Worm (Caenorhabditis elegans): ENCODE results near the gene thn-2.

The thn-2 gene

ce11 chrIV:12417536-12418195 lies 34.7 kb downstream of the thn-2 start, which contains the start of gene F08G5.3 (continued):
- TF ChIP-seq mes-4 (tag; optimal IDR thresholded peaks at IDR 0.05): peak; percentile 82
- 0 out of 2 replicates have a peak, but pooled peaks have one; percentile 21 for TF ChIP-seq C06A6.2 (GFP tag; conservative IDR thresholded peaks at IDR 0.05)
- peak; percentile 38 for TF ChIP-seq hlh-12 (tag; optimal IDR thresholded peaks at IDR 0.05)
- no peak for TF ChIP-seq efl-1 (GFP tag; optimal IDR thresholded peaks at IDR 0.05)
- TF ChIP-seq F22D6.2 (tag; optimal IDR thresholded peaks at IDR 0.05): peak; percentile 16
- peak; percentile 42; the same call in 1 of the 2 replicates for TF ChIP-seq attf-3 (GFP tag; conservative IDR thresholded peaks at IDR 0.05)
- 0 out of 2 replicates have a peak, but pooled peaks have one; percentile 46 for TF ChIP-seq ekl-4 (GFP tag; IDR thresholded peaks at IDR 0.05)
- TF ChIP-seq gei-17 (GFP tag; optimal IDR thresholded peaks at IDR 0.05): no peak
- TF ChIP-seq repo-1 (tag; optimal IDR thresholded peaks at IDR 0.05): peak; percentile 24
- peak; percentile 71 for TF ChIP-seq snpc-3.4 (tag; optimal IDR thresholded peaks at IDR 0.05)
- peak; percentile 57; the same call in 1 of the 2 replicates for TF ChIP-seq hsf-1 (GFP tag; IDR thresholded peaks at IDR 0.05)
- TF ChIP-seq Y67H2A.10 (GFP tag; conservative IDR thresholded peaks at IDR 0.05): no peak
- TF ChIP-seq hmg-1.2 (GFP tag; IDR thresholded peaks at IDR 0.05): peak; percentile 67
- peak; percentile 70 for TF ChIP-seq cebp-1 (GFP tag; IDR thresholded peaks at IDR 0.05)
- peak; percentile 85 for TF ChIP-seq cebp-1 (tag; optimal IDR thresholded peaks at IDR 0.05)
- TF ChIP-seq Y53F4B.3 (GFP tag; IDR thresholded peaks at IDR 0.05): 0 out of 2 replicates have a peak, but pooled peaks have one; percentile 43
- TF ChIP-seq die-1 (tag; optimal IDR thresholded peaks at IDR 0.05): peak; percentile 89
- no peak for TF ChIP-seq lsy-27 (tag; optimal IDR thresholded peaks at IDR 0.05; ENCODE audit: borderline replicate concordance, insufficient read depth)
- peak; percentile 46 for TF ChIP-seq ceh-27 (GFP tag; optimal IDR thresholded peaks at IDR 0.05)
- no peak for TF ChIP-seq akir-1 (GFP tag; optimal IDR thresholded peaks at IDR 0.05)
- TF ChIP-seq somi-1 (GFP tag; optimal IDR thresholded peaks at IDR 0.05): peak; percentile 59
- peak; percentile 43 for TF ChIP-seq lsl-1 (GFP tag; optimal IDR thresholded peaks at IDR 0.05)
- TF ChIP-seq egl-18 (GFP tag; IDR thresholded peaks at IDR 0.05): 0 out of 2 replicates have a peak, but pooled peaks have one; percentile 9
- peak; percentile 90; the same call in 1 of the 2 replicates for TF ChIP-seq cebp-2 (GFP tag; IDR thresholded peaks at IDR 0.05)
- peak; percentile 63 for TF ChIP-seq attf-5 (GFP tag; optimal IDR thresholded peaks at IDR 0.05)
- TF ChIP-seq let-607 (tag; optimal IDR thresholded peaks at IDR 0.05): peak in 1 of 2 experiments; percentile 29
- TF ChIP-seq fkh-3 (tag; optimal IDR thresholded peaks at IDR 0.05): peak; percentile 47
- no peak for TF ChIP-seq mel-28 (tag; optimal IDR thresholded peaks at IDR 0.05; ENCODE audit: borderline replicate concordance)
- peak; percentile 66; the same call in 1 of the 2 replicates for TF ChIP-seq ztf-28 (GFP tag; IDR thresholded peaks at IDR 0.05)
- TF ChIP-seq lin-26 (GFP tag; IDR thresholded peaks at IDR 0.05): peak; percentile 91
- no peak for TF ChIP-seq bed-2 (GFP tag; IDR thresholded peaks at IDR 0.05)
- TF ChIP-seq nhr-179 (tag; optimal IDR thresholded peaks at IDR 0.05): no peak
- TF ChIP-seq nfyb-1 (GFP tag; IDR thresholded peaks at IDR 0.05): peak; percentile 84
- TF ChIP-seq lin-40 (tag; optimal IDR thresholded peaks at IDR 0.05): peak; percentile 58
- peak; percentile 78 for TF ChIP-seq snpc-1.1 (tag; optimal IDR thresholded peaks at IDR 0.05; ENCODE audit: insufficient read depth)
- peak; percentile 43; the same call in 1 of the 2 replicates for TF ChIP-seq madf-6 (GFP tag; IDR thresholded peaks at IDR 0.05)
- peak; percentile 27; the same call in 1 of the 2 replicates for TF ChIP-seq egl-44 (GFP tag; IDR thresholded peaks at IDR 0.05)
- peak; percentile 73 for TF ChIP-seq F23B12.7 (tag; optimal IDR thresholded peaks at IDR 0.05; ENCODE audit: insufficient read depth)
- TF ChIP-seq tbp1 (GFP tag; optimal IDR thresholded peaks at IDR 0.05): peak; percentile 94
- peak; percentile 43 for TF ChIP-seq F52B5.7 (tag; optimal IDR thresholded peaks at IDR 0.05)
- no peak for TF ChIP-seq pha-4 (tag; optimal IDR thresholded peaks at IDR 0.05)
- TF ChIP-seq B0035.1 (tag; optimal IDR thresholded peaks at IDR 0.05): no peak
- TF ChIP-seq Y56A3A.18 (GFP tag; IDR thresholded peaks at IDR 0.05): 0 out of 2 replicates have a peak, but pooled peaks have one; percentile 62
- TF ChIP-seq bed-1 (GFP tag; IDR thresholded peaks at IDR 0.05): 0 out of 2 replicates have a peak, but pooled peaks have one; percentile 68
- peak; percentile 47 for TF ChIP-seq chd-7 (tag; optimal IDR thresholded peaks at IDR 0.05)
- TF ChIP-seq B0019.2 (GFP tag; conservative IDR thresholded peaks at IDR 0.05): peak; percentile 60; the same call in 1 of the 2 replicates
